Worm (Caenorhabditis elegans) whole organism, midembryonic: ENCODE results near the gene T04A6.2.
A peak's percentile ranks its signal among the peaks of the same experiment; 100 is the strongest.

Experiments
- T22C8.4 ChIP-seq: fragments of 200-800 bp; sonication (Bioruptor generic); IDR thresholded peaks from 2 replicates; pipeline ENCODE4 v1.3.6; 2022; ENCODE audit warnings: missing genetic modification characterization, missing compliant biosample characterization
- cog-1 ChIP-seq: sonication (generic microtip); optimal IDR thresholded peaks from 2 replicates; lab custom pipeline; 2016; ENCODE audit warnings: missing genetic modification characterization, missing compliant biosample characterization
- flt-1 ChIP-seq: fragments of 200-800 bp; sonication (Bioruptor generic); IDR thresholded peaks from 2 replicates; pipeline ENCODE4 v1.3.6; 2022; ENCODE audit warnings: missing genetic modification characterization, missing compliant biosample characterization
- klf-2 ChIP-seq: fragments of 200-800 bp; sonication (Bioruptor generic); conservative IDR thresholded peaks from 2 replicates; pipeline ENCODE4 v1.3.6; 2022; ENCODE audit warnings: missing genetic modification reagents, missing genetic modification characterization, missing compliant biosample characterization
- med-1 ChIP-seq: sonication (generic microtip); optimal IDR thresholded peaks from 2 replicates; lab custom pipeline; 2017; ENCODE audit warnings: missing genetic modification characterization, mild to moderate bottlenecking, missing compliant biosample characterization, antibody characterized with exemption, missing genetic modification reagents; ENCODE audit not compliant: insufficient read depth
- ref-1 ChIP-seq: fragments of 200-800 bp; sonication (Bioruptor generic); conservative IDR thresholded peaks from 2 replicates; pipeline ENCODE4 v1.3.6; 2022; ENCODE audit warnings: missing genetic modification reagents, missing genetic modification characterization, missing compliant biosample characterization
- tab-1 ChIP-seq: fragments of 200-800 bp; sonication (Bioruptor generic); IDR thresholded peaks from 2 replicates; pipeline ENCODE4 v1.3.6; 2022; ENCODE audit warnings: missing genetic modification characterization, missing compliant biosample characterization
- ztf-23 ChIP-seq: fragments of 200-800 bp; sonication (Bioruptor generic); IDR thresholded peaks from 2 replicates; pipeline ENCODE4 v1.3.6; 2022; ENCODE audit warnings: missing genetic modification reagents, missing genetic modification characterization, missing compliant biosample characterization
- ztf-29 ChIP-seq: fragments of 200-800 bp; sonication (Bioruptor generic); IDR thresholded peaks from 2 replicates; pipeline ENCODE4 v1.3.6; 2022; ENCODE audit warnings: missing genetic modification reagents, missing genetic modification characterization, missing compliant biosample characterization

The T04A6.2 gene

DNA sequence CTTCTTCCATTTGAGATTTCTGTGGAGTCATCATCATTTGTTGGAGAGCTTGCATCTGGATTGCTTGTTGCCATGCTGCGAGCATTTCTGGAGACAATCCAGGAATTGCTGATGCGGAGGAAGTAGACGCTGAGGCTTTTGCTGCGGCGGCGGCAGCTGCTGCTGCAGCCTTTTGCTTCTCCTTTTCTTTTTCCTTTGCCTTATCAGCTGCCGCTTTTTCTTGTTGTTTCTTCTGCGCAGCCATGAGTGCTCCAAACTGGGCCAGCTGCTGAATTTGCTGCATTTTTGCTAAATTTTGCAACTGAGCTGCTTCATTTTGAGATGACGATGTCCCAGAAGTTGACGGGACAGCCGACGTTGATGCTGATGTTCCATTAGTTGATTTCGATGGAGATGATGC lies 40.9 kb downstream of the T04A6.2 start:
- TF ChIP-seq tab-1 (no peak), ztf-23 (GFP tag; lab: Robert Waterston, UW) (no peak), flt-1 (GFP tag; lab: Robert Waterston, UW) (peak; percentile 50; the same call in 1 of the 2 replicates)

DNA sequence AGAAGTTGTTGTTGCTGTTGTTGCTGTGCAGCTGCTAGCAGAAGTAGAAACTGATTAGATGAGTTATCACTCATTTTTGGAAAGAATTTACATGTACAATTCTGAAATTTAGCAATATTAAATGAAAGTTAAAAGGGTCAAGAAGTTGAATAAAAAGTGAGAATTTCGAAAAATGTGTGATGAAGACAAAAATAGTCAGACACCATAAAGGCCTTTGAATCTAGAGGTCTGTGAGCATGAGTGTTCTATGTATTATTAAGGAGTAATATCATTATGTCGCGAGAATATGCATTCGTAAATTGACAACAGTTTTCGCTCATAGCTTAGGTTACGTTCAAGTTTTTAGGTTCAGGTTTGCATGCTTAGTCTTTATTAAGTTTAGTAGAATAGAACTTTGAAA lies 41.3 kb downstream of the T04A6.2 start, which contains the start of gene baz-2:
baz-2 (minus strand) TSS at position 101 of the 400 bp plus-strand sequence.
- TF ChIP-seq ztf-29 (no peak), T22C8.4 (GFP tag; lab: Robert Waterston, UW) (no peak), cog-1 (tag; lab: Kevin White, UChicago) (no peak), tab-1 (no peak), flt-1 (GFP tag; lab: Robert Waterston, UW) (no peak), med-1 (no peak), ztf-23 (GFP tag; lab: Robert Waterston, UW) (no peak), klf-2 (GFP tag; lab: Robert Waterston, UW) (no peak), ref-1 (GFP tag; lab: Robert Waterston, UW) (no peak)

DNA sequence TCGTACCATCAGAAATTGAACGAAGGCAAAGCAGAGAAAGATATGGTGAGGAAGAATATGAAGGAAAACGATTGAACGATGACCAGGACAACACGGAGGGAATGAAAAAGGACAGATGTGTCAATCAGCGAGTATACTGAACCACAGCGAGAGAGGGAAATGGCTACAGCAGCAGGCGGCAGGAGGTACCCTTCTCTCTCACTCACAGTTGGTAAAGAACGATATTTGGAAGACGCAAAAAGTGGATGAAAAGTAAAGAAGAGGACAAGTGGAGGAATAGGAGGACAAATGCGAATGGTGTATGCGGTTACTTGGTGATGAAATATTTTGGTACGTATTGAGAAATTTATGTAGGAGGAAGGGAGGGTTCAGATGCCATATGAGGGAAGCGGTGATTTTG lies 41.8 kb downstream of the T04A6.2 start, which contains the start of gene ZK783.7:
ZK783.7 (plus strand) TSS at position 246 of the 400 bp plus-strand sequence.
- TF ChIP-seq flt-1 (GFP tag; lab: Robert Waterston, UW) (0 out of 2 replicates have a peak, but pooled peaks have one; percentile 40), ztf-23 (GFP tag; lab: Robert Waterston, UW) (0 out of 2 replicates have a peak, but pooled peaks have one; percentile 16), med-1 (no peak)

DNA sequence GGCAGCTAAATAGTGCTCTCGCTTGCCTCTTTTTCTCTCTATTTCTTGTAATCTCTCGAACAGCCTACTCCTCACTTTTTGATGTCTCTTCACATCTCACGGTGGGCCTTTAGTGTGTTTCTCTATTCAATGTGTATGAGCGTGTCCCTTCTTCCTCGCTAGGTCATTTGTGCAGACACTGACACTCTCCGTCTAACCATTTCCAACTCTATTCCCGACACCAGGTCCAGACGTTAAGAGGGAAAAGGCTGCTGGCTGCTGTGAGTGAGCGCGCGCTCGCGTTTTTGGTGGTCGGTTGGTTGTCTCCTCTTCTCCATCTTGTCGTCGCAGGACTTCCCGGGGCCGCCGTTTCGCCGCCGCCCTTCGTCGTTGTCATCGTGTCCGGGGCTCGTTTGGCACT lies 44.8 kb downstream of the T04A6.2 start:
- TF ChIP-seq flt-1 (GFP tag; lab: Robert Waterston, UW) (peak; percentile 83), klf-2 (GFP tag; lab: Robert Waterston, UW) (no peak), tab-1 (0 out of 2 replicates have a peak, but pooled peaks have one; percentile 63)

DNA sequence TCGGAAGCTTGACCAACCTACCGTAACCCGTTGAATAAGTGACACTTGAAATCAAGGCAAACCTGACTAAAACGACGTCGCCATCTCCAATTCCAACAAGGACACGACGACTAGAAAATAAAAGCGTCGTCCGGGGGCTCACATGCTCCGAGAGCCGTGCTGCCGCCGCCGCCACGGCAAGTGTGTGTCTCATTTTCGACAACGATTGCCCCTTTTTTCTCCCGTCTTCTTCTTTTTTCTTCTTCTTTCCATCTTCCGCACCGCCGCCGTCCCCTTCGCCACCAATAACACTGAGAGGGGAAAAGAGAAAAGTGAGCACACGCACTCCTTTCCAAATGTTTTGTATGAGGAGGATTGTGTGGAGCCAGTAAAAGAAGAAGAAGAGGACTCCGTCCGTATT lies 46.5 kb downstream of the T04A6.2 start:
- no peak for TF ChIP-seq ref-1 (GFP tag; lab: Robert Waterston, UW)
- TF ChIP-seq tab-1: no peak
- no peak for TF ChIP-seq med-1
- TF ChIP-seq klf-2 (GFP tag; lab: Robert Waterston, UW): no peak
- no peak for TF ChIP-seq cog-1 (tag; lab: Kevin White, UChicago)
- TF ChIP-seq ztf-29: no peak

DNA sequence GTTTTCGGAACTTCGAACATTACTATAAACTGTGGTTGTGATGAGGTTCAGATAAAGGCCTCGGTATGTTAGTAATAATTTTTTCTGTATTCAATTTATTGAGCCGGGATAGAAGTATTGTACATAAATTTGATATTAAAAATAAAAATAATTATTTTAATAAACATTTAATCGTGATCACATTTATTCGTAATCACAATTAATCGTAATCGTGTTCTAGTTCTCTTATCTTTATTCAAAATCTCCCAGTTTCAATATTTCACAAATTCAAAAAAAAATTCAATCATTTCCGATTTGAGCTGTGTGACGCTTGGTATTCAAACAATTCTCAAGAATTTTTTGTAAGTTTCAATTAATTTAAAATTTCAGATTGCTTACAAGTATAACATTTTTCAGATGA lies 47.3 kb downstream of the T04A6.2 start, which contains the start of gene lido-18:
lido-18 (plus strand) TSS at position 301 of the 400 bp plus-strand sequence.
- TF ChIP-seq med-1: no peak
